Worm (Caenorhabditis elegans) whole organism, L3 larva: ENCODE measurements around the gene cht-4.

Source experiments
- ZK546.5 ChIP-seq: sonication (generic microtip); optimal IDR thresholded peaks from 2 replicates; lab custom pipeline; 2017; ENCODE audit warnings: missing biosample characterization, missing genetic modification characterization
- aly-2 ChIP-seq: fragments of 150-350 bp; optimal IDR thresholded peaks from 2 replicates; lab custom pipeline; 2014; ENCODE audit warnings: missing biosample characterization, missing genetic modification characterization
- ama-1 ChIP-seq: fragments of 150-350 bp; optimal IDR thresholded peaks from 2 replicates; lab custom pipeline; 2018
- ceh-16 ChIP-seq: sonication (generic microtip); optimal IDR thresholded peaks from 2 replicates; lab custom pipeline; 2017; ENCODE audit warnings: missing biosample characterization, missing genetic modification characterization
- ceh-28 ChIP-seq: fragments of 150-350 bp; optimal IDR thresholded peaks from 2 replicates; lab custom pipeline; 2014; ENCODE audit warnings: missing biosample characterization, missing genetic modification reagents, missing genetic modification characterization
- ceh-82 ChIP-seq: fragments of 150-350 bp; optimal IDR thresholded peaks from 2 replicates; lab custom pipeline; 2014; ENCODE audit warnings: missing biosample characterization, missing genetic modification characterization
- daf-12 ChIP-seq: fragments of 150-350 bp; optimal IDR thresholded peaks from 2 replicates; lab custom pipeline; 2014; ENCODE audit warnings: missing biosample characterization, missing genetic modification reagents, missing genetic modification characterization
- elt-1 ChIP-seq: fragments of 150-350 bp; optimal IDR thresholded peaks from 2 replicates; lab custom pipeline; 2014; ENCODE audit warnings: missing biosample characterization, missing genetic modification characterization
- elt-2 ChIP-seq: sonication (generic microtip); optimal IDR thresholded peaks from 2 replicates; lab custom pipeline; 2016; ENCODE audit warnings: missing genetic modification reagents, mild to moderate bottlenecking, missing genetic modification characterization, missing compliant biosample characterization
- elt-3 ChIP-seq, 3 experiments: fragments of 150-350 bp in 1 of 3; sonication (generic microtip) in 2 of 3; optimal IDR thresholded peaks; 2 replicates in 2 of 3; 4 replicates in 1 of 3; lab custom pipeline; 2014 to 2017; ENCODE audit warnings: missing biosample characterization in 3 of 3, missing genetic modification characterization in 3 of 3
- eor-1 ChIP-seq, 2 experiments: fragments of 150-350 bp; optimal IDR thresholded peaks; 2 replicates each; lab custom pipeline; 2014 to 2018; ENCODE audit warnings: missing biosample characterization in 2 of 2, missing genetic modification characterization in 2 of 2
- fkh-10 ChIP-seq: sonication (generic microtip); optimal IDR thresholded peaks from 2 replicates; lab custom pipeline; 2017; ENCODE audit warnings: missing biosample characterization, missing genetic modification reagents, missing genetic modification characterization
- fos-1 ChIP-seq: fragments of 150-350 bp; optimal IDR thresholded peaks from 2 replicates; lab custom pipeline; 2014; ENCODE audit warnings: missing biosample characterization, missing genetic modification characterization
- jun-1 ChIP-seq: fragments of 150-350 bp; optimal IDR thresholded peaks from 2 replicates; lab custom pipeline; 2014; ENCODE audit warnings: missing biosample characterization, missing genetic modification reagents, missing genetic modification characterization
- lin-15B ChIP-seq: fragments of 150-350 bp; optimal IDR thresholded peaks from 2 replicates; lab custom pipeline; 2014; ENCODE audit warnings: missing biosample characterization, missing genetic modification characterization
- lsy-12 ChIP-seq: sonication (generic microtip); optimal IDR thresholded peaks from 2 replicates; lab custom pipeline; 2016; ENCODE audit warnings: mild to moderate bottlenecking, missing genetic modification characterization, missing compliant biosample characterization
- mdl-1 ChIP-seq: fragments of 150-350 bp; optimal IDR thresholded peaks from 2 replicates; lab custom pipeline; 2014; ENCODE audit warnings: missing biosample characterization, missing genetic modification characterization
- nfya-1 ChIP-seq: sonication (generic microtip); optimal IDR thresholded peaks from 2 replicates; lab custom pipeline; 2017; ENCODE audit warnings: missing genetic modification characterization, mild to moderate bottlenecking, missing compliant biosample characterization, antibody characterized with exemption, moderate library complexity; ENCODE audit not compliant: insufficient read depth
- nhr-11 ChIP-seq: fragments of 150-350 bp; optimal IDR thresholded peaks from 2 replicates; lab custom pipeline; 2014; ENCODE audit warnings: missing biosample characterization, missing genetic modification characterization
- nhr-23 ChIP-seq: fragments of 150-350 bp; optimal IDR thresholded peaks from 2 replicates; lab custom pipeline; 2014; ENCODE audit warnings: missing biosample characterization, missing genetic modification reagents, missing genetic modification characterization
- nhr-237 ChIP-seq: fragments of 150-350 bp; optimal IDR thresholded peaks from 2 replicates; lab custom pipeline; 2014; ENCODE audit warnings: missing biosample characterization, missing genetic modification characterization
- nhr-25 ChIP-seq: sonication (generic microtip); optimal IDR thresholded peaks from 2 replicates; lab custom pipeline; 2017; ENCODE audit warnings: missing biosample characterization, missing genetic modification characterization
- nhr-43 ChIP-seq: sonication (generic microtip); optimal IDR thresholded peaks from 2 replicates; lab custom pipeline; 2016; ENCODE audit warnings: mild to moderate bottlenecking, missing genetic modification characterization, missing compliant biosample characterization; ENCODE audit not compliant: poor library complexity, severe bottlenecking
- nhr-67 ChIP-seq: fragments of 150-350 bp; optimal IDR thresholded peaks from 2 replicates; lab custom pipeline; 2014; ENCODE audit warnings: missing biosample characterization, missing genetic modification characterization
- nhr-76 ChIP-seq: fragments of 150-350 bp; sonication (generic microtip); optimal IDR thresholded peaks from 5 replicates; lab custom pipeline; 2014; ENCODE audit warnings: missing biosample characterization, missing genetic modification characterization
- nhr-77 ChIP-seq: fragments of 150-350 bp; optimal IDR thresholded peaks from 2 replicates; lab custom pipeline; 2014; ENCODE audit warnings: missing biosample characterization, missing genetic modification characterization
- pqm-1 ChIP-seq: fragments of 150-350 bp; optimal IDR thresholded peaks from 2 replicates; lab custom pipeline; 2017; ENCODE audit warnings: missing biosample characterization, missing genetic modification characterization, inconsistent platforms
- skn-1 ChIP-seq: fragments of 150-350 bp; optimal IDR thresholded peaks from 2 replicates; lab custom pipeline; 2014; ENCODE audit warnings: missing biosample characterization, missing genetic modification characterization
- snpc-4 ChIP-seq: fragments of 150-350 bp; optimal IDR thresholded peaks from 2 replicates; lab custom pipeline; 2014; ENCODE audit warnings: missing biosample characterization, missing genetic modification characterization
- unc-39 ChIP-seq: sonication (generic microtip); optimal IDR thresholded peaks from 4 replicates; lab custom pipeline; 2017; ENCODE audit warnings: missing biosample characterization, missing genetic modification characterization
- unc-62 ChIP-seq: fragments of 150-350 bp; sonication (generic microtip); optimal IDR thresholded peaks from 4 replicates; lab custom pipeline; 2014; ENCODE audit warnings: missing biosample characterization, missing genetic modification reagents, missing genetic modification characterization
- ztf-11 ChIP-seq: fragments of 150-350 bp; optimal IDR thresholded peaks from 2 replicates; lab custom pipeline; 2014; ENCODE audit warnings: missing biosample characterization, missing genetic modification characterization
- ztf-4 ChIP-seq: fragments of 150-350 bp; optimal IDR thresholded peaks from 2 replicates; lab custom pipeline; 2014; ENCODE audit warnings: missing biosample characterization, missing genetic modification characterization

Gene cht-4

DNA sequence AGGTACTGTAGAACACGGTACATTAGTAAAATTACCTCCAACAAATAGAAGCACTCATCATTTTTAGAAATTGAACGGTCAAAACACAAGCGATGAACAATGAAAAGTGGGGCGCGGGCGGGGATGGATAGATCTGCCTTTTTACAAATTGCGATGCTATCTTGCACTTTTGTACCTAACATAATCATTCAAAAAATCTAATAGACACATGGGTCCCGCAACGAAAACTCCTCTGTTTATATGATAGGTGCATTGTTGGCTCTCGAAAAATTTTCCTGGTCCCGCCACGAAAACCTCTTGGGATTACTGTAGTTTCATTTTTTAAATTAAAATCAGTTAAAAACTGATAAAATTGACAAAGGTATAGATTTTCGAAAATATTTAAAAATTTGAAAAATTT, 23.0 kb downstream of the cht-4 start, which contains the start of gene Y22D7AL.11:
Gene Y22D7AL.11, minus strand, starts transcription at position 101 of the 400 bp plus-strand sequence.
- no peak for TF ChIP-seq ceh-28 (tag; lab: Kevin White, UChicago)
- TF ChIP-seq nhr-237 (tag; lab: Kevin White, UChicago), result no peak
- no peak for TF ChIP-seq snpc-4 (tag; lab: Kevin White, UChicago)
- TF ChIP-seq unc-39 (tag; lab: Kevin White, UChicago), result no peak

DNA sequence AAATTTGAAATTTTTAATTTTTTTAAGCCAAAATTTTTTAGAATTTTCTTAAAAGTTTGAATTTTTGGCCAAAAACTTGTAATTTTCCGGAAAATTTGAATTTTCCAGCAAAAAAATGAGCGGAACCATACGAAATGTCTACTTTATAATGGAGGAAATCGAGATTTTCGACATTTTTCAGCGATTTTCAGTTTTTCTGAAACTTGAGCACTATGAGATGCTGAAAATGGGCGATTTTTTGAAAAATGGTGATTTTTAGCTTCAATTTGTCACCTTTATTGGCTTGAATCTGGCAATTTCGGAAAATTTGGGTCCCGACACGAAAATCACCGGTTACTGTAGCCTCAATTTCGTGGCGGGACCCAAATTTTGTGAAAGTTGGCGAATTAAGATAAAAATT, 30.8 kb downstream of the cht-4 start, which contains the start of gene Y22D7AL.4:
Gene Y22D7AL.4, plus strand, starts transcription at position 109 of the 400 bp plus-strand sequence.
- no peak for TF ChIP-seq nhr-43
- TF ChIP-seq mdl-1 (tag; lab: Kevin White, UChicago), result no peak
- TF ChIP-seq, all 47 proteins: peak for 0

DNA sequence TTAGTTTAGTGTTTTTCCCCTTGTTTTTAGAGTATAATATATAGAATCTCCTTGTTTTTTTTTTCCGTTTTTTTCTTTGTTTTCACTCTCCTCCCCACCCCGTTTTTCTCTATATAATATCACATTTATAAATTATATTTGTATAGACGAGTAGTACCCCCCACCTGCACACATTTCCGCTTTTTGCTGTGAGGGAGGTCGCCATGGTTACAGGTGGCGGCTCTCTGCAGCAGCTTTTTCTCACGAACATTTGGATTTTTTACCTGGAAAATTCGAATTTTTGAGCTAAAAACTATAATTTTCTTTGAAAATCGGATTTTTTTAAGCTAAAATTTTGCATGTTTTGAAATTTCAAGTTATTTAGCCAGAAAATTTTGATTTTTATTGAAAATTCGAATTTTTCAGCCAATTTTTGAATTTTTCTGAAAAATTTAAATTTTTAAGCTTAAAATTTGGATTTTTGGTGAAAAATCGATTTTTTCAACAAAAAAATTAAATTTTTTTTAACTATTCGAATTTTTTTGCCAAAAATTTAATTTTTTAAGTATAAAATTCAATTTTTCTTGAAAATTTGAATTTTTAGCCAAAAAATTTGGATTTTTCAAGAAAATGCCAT, 31.5 kb downstream of the cht-4 start:
- TF ChIP-seq nhr-76 (tag; lab: Kevin White, UChicago), result no peak
- no peak for TF ChIP-seq ceh-16
- TF ChIP-seq nfya-1 (tag; lab: Kevin White, UChicago), result no peak
- no peak for TF ChIP-seq eor-1 (tag; optimal IDR thresholded peaks at IDR 0.05; lab: Kevin White, UChicago)
- TF ChIP-seq nhr-11, result no peak
- TF ChIP-seq daf-12 (tag; lab: Kevin White, UChicago), result no peak
- no peak for TF ChIP-seq nhr-237 (tag; lab: Kevin White, UChicago)
- no peak for TF ChIP-seq fkh-10 (GFP tag; lab: Kevin White, UChicago)
- TF ChIP-seq skn-1 (tag; lab: Kevin White, UChicago), result no peak
- no peak for TF ChIP-seq ztf-4 (tag; lab: Kevin White, UChicago)
- TF ChIP-seq nhr-25 (tag; lab: Kevin White, UChicago), result no peak
- no peak for TF ChIP-seq elt-3 (tag; optimal IDR thresholded peaks at IDR 0.05; lab: Kevin White, UChicago)

DNA sequence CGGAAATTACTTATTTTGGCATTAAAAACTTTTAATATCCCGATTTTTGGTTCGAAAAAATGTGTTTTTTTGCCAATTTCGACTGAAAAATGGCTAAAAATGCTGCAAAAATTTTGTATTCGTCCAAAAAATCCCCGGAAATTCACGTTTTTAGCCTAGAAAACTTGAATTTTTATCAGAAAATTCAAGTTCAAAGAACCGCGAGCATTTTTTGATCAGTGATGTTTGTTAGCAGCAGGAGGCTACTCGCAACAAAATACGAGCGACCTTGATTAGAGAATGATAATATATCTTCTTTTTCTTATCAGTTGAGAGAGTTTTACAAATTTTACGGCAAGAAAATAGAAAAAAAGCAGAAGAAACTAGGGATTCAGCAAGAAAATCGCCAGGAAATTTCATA, 35.0 kb downstream of the cht-4 start:
- TF ChIP-seq skn-1 (tag; lab: Kevin White, UChicago) (no peak), nhr-237 (tag; lab: Kevin White, UChicago) (no peak), elt-2 (tag; lab: Kevin White, UChicago) (peak; percentile 74), ztf-4 (tag; lab: Kevin White, UChicago) (no peak), nfya-1 (tag; lab: Kevin White, UChicago) (peak; percentile 41), elt-3 (tag; optimal IDR thresholded peaks at IDR 0.05; lab: Kevin White, UChicago) (no peak), nhr-23 (tag; lab: Kevin White, UChicago) (no peak), ceh-28 (tag; lab: Kevin White, UChicago) (peak; percentile 14), elt-1 (tag; lab: Kevin White, UChicago) (no peak), unc-62 (no peak), nhr-67 (tag; lab: Kevin White, UChicago) (no peak), aly-2 (no peak), ceh-82 (no peak), nhr-43 (no peak), lin-15B (tag; lab: Kevin White, UChicago) (no peak), jun-1 (no peak), mdl-1 (tag; lab: Kevin White, UChicago) (no peak), ama-1 (lab: Kevin White, UChicago) (no peak), lsy-12 (tag; lab: Kevin White, UChicago) (no peak), pqm-1 (tag; lab: Kevin White, UChicago) (peak; percentile 39), nhr-77 (tag; lab: Kevin White, UChicago) (no peak), fos-1 (no peak)

ce11 chrIII:1621330-1621729, 36.0 kb downstream of the cht-4 start:
- no peak for TF ChIP-seq ztf-11 (tag; lab: Kevin White, UChicago)
- peak; percentile 15 for TF ChIP-seq ama-1 (lab: Kevin White, UChicago)

ce11 chrIII:1619890-1620289, 37.4 kb downstream of the cht-4 start:
- no peak for TF ChIP-seq ZK546.5
